Fruit fly (Drosophila melanogaster) whole organism, embryonic: ENCODE data around the gene CG10353.

ENCODE experiments used
- Ada2b ChIP-seq: fragments of 200-800 bp; sonication (Bioruptor generic); IDR thresholded peaks from 2 replicates; pipeline ENCODE4 v1.3.6; 2022; ENCODE audit warnings: missing biosample characterization, missing genetic modification characterization
- Aef1 ChIP-seq: fragments of 200-800 bp; sonication (Bioruptor generic); IDR thresholded peaks from 3 replicates; pipeline ENCODE4 v1.3.6; 2022; ENCODE audit warnings: missing biosample characterization, missing genetic modification characterization
- Antp ChIP-seq: fragments of 200-800 bp; sonication (Bioruptor generic); optimal IDR thresholded peaks from 3 replicates; lab custom pipeline; 2016; ENCODE audit warnings: missing biosample characterization, missing genetic modification characterization
- CG10366 ChIP-seq: fragments of 200-800 bp; sonication (Bioruptor generic); IDR thresholded peaks from 2 replicates; pipeline ENCODE4 v1.3.6; 2022; ENCODE audit warnings: missing biosample characterization, missing genetic modification characterization
- CG10431 ChIP-seq: fragments of 200-800 bp; sonication (Bioruptor generic); optimal IDR thresholded peaks from 3 replicates; lab custom pipeline; 2018; ENCODE audit warnings: missing biosample characterization, mild to moderate bottlenecking, missing genetic modification characterization
- CG10654 ChIP-seq: fragments of 200-800 bp; sonication (Bioruptor generic); optimal IDR thresholded peaks from 2 replicates; lab custom pipeline; 2016; ENCODE audit warnings: missing biosample characterization, missing genetic modification characterization
- CG11247 ChIP-seq: fragments of 200-800 bp; sonication (Bioruptor generic); IDR thresholded peaks from 2 replicates; pipeline ENCODE4 v1.3.6; 2022; ENCODE audit warnings: missing biosample characterization, missing genetic modification characterization
- CG14667 ChIP-seq: fragments of 200-800 bp; sonication (Bioruptor generic); IDR thresholded peaks from 2 replicates; pipeline ENCODE4 v1.3.6; 2022; ENCODE audit warnings: missing biosample characterization, missing genetic modification characterization
- CG15269 ChIP-seq: fragments of 200-800 bp; sonication (Bioruptor generic); optimal IDR thresholded peaks from 2 replicates; lab custom pipeline; 2018; ENCODE audit warnings: missing biosample characterization, mild to moderate bottlenecking, missing genetic modification characterization, moderate library complexity
- CG15514 ChIP-seq: fragments of 200-800 bp; sonication (Bioruptor generic); optimal IDR thresholded peaks from 3 replicates; lab custom pipeline; 2017; ENCODE audit warnings: missing biosample characterization, missing genetic modification characterization, mild to moderate bottlenecking, moderate library complexity, missing genetic modification reagents
- CG30020 ChIP-seq: fragments of 200-800 bp; optimal IDR thresholded peaks from 2 replicates; lab custom pipeline; 2019; ENCODE audit warnings: missing biosample characterization, mild to moderate bottlenecking, missing genetic modification characterization, moderate library complexity
- CG3163 ChIP-seq: fragments of 200-800 bp; sonication (Bioruptor generic); optimal IDR thresholded peaks from 3 replicates; lab custom pipeline; 2016; ENCODE audit warnings: missing biosample characterization, missing genetic modification characterization
- CG34422 ChIP-seq: fragments of 200-800 bp; sonication (Bioruptor generic); IDR thresholded peaks from 3 replicates; pipeline ENCODE4 v1.3.6; 2022; ENCODE audit warnings: missing biosample characterization, missing genetic modification characterization
- CG4328 ChIP-seq: fragments of 200-800 bp; sonication (Bioruptor generic); optimal IDR thresholded peaks from 3 replicates; lab custom pipeline; 2017; ENCODE audit warnings: missing biosample characterization, missing genetic modification reagents, missing genetic modification characterization
- CG6854 ChIP-seq: fragments of 200-800 bp; sonication (Bioruptor generic); optimal IDR thresholded peaks from 3 replicates; lab custom pipeline; 2017; ENCODE audit warnings: missing biosample characterization, mild to moderate bottlenecking, missing genetic modification characterization
- CG7556 ChIP-seq: fragments of 200-800 bp; sonication (Bioruptor generic); optimal IDR thresholded peaks from 2 replicates; lab custom pipeline; 2017; ENCODE audit warnings: missing biosample characterization, mild to moderate bottlenecking, missing genetic modification characterization
- CG7963 ChIP-seq: fragments of 200-800 bp; sonication (Bioruptor generic); IDR thresholded peaks from 3 replicates; pipeline ENCODE4 v1.3.6; 2022; ENCODE audit warnings: missing biosample characterization, missing genetic modification characterization; ENCODE audit not compliant: partially characterized antibody
- CkIIα-i1 ChIP-seq: fragments of 200-800 bp; sonication (Bioruptor generic); IDR thresholded peaks from 2 replicates; pipeline ENCODE4 v1.3.6; 2022; ENCODE audit warnings: missing biosample characterization, missing genetic modification characterization
- CoRest ChIP-seq: fragments of 200-800 bp; sonication (Bioruptor generic); optimal IDR thresholded peaks from 3 replicates; lab custom pipeline; 2018; ENCODE audit warnings: missing biosample characterization, mild to moderate bottlenecking, missing genetic modification characterization, moderate library complexity
- D ChIP-seq, 2 experiments: fragments of 200-800 bp in 1 of 2; fragments of >200 bp in 1 of 2; sonication (Bioruptor generic) in 1 of 2; optimal IDR thresholded peaks; 2 replicates in 1 of 2; 3 replicates in 1 of 2; lab custom pipeline; 2017; ENCODE audit warnings: mild to moderate bottlenecking in 1 of 2, missing biosample characterization in 1 of 2, missing genetic modification characterization in 1 of 2, missing genetic modification reagents in 1 of 2
- Dbx ChIP-seq: fragments of 200-800 bp; sonication (Bioruptor generic); IDR thresholded peaks from 3 replicates; pipeline ENCODE4 v1.3.6; 2022; ENCODE audit warnings: missing biosample characterization, missing genetic modification characterization
- Deaf1 ChIP-seq: fragments of 200-800 bp; optimal IDR thresholded peaks from 3 replicates; lab custom pipeline; 2019; ENCODE audit warnings: missing biosample characterization, mild to moderate bottlenecking, missing genetic modification characterization, moderate library complexity
- Ets65A ChIP-seq: fragments of 200-800 bp; sonication (Bioruptor generic); peaks from one replicate; lab custom pipeline; 2016; ENCODE audit warnings: missing biosample characterization, missing genetic modification characterization
- HmgZ ChIP-seq: fragments of 200-800 bp; sonication (Bioruptor generic); optimal IDR thresholded peaks from 2 replicates; lab custom pipeline; 2018; ENCODE audit warnings: missing biosample characterization, mild to moderate bottlenecking, missing genetic modification characterization
- Hr78 ChIP-seq, 2 experiments: fragments of 200-800 bp in 1 of 2; fragments of >200 bp in 1 of 2; sonication (Bioruptor generic) in 1 of 2; optimal IDR thresholded peaks; 2 replicates each; lab custom pipeline; 2017 to 2019; ENCODE audit warnings: missing biosample characterization in 2 of 2, missing genetic modification characterization in 2 of 2, mild to moderate bottlenecking in 1 of 2, moderate library complexity in 1 of 2
- Med ChIP-seq: fragments of 200-800 bp; sonication (Bioruptor generic); peaks from one replicate; lab custom pipeline; 2016; ENCODE audit warnings: missing biosample characterization, missing genetic modification characterization, mild to moderate bottlenecking, inconsistent platforms, moderate library complexity
- Nf-YB ChIP-seq: fragments of 200-800 bp; sonication (Bioruptor generic); optimal IDR thresholded peaks from 3 replicates; lab custom pipeline; 2019; ENCODE audit warnings: missing biosample characterization, mild to moderate bottlenecking, missing genetic modification characterization, moderate library complexity
- Oli ChIP-seq: fragments of 200-800 bp; sonication (Bioruptor generic); optimal IDR thresholded peaks from 2 replicates; lab custom pipeline; 2018; ENCODE audit warnings: missing biosample characterization, mild to moderate bottlenecking, missing genetic modification characterization, moderate library complexity
- Rfx ChIP-seq: fragments of 200-800 bp; sonication (Bioruptor generic); IDR thresholded peaks from 2 replicates; pipeline ENCODE4 v1.3.6; 2022; ENCODE audit warnings: missing biosample characterization, missing genetic modification characterization
- Sox100B ChIP-seq: fragments of 200-800 bp; sonication (Bioruptor generic); optimal IDR thresholded peaks from 3 replicates; lab custom pipeline; 2018; ENCODE audit warnings: missing biosample characterization, mild to moderate bottlenecking, missing genetic modification characterization
- ac ChIP-seq: fragments of 200-800 bp; sonication (Bioruptor generic); optimal IDR thresholded peaks from 3 replicates; lab custom pipeline; 2017; ENCODE audit warnings: missing biosample characterization, mild to moderate bottlenecking, missing genetic modification characterization
- aop ChIP-seq: fragments of 200-800 bp; sonication (Bioruptor generic); IDR thresholded peaks from 2 replicates; pipeline ENCODE4 v1.3.6; 2022; ENCODE audit warnings: missing biosample characterization, missing genetic modification characterization
- cad ChIP-seq: fragments of >200 bp; optimal IDR thresholded peaks from 2 replicates; lab custom pipeline; 2017; ENCODE audit warnings: missing biosample characterization, missing genetic modification characterization
- cg ChIP-seq: fragments of 200-800 bp; sonication (Bioruptor generic); optimal IDR thresholded peaks from 3 replicates; lab custom pipeline; 2019; ENCODE audit warnings: missing biosample characterization, mild to moderate bottlenecking, missing genetic modification characterization, moderate library complexity
- corto ChIP-seq: fragments of 200-800 bp; sonication (Bioruptor generic); optimal IDR thresholded peaks from 2 replicates; lab custom pipeline; 2016; ENCODE audit warnings: missing biosample characterization, mild to moderate bottlenecking, missing genetic modification characterization, moderate library complexity
- dan ChIP-seq: fragments of 200-800 bp; sonication (Bioruptor generic); IDR thresholded peaks from 2 replicates; pipeline ENCODE4 v1.3.6; 2022; ENCODE audit warnings: missing biosample characterization, missing genetic modification characterization
- dati ChIP-seq: fragments of 200-800 bp; sonication (Bioruptor generic); IDR thresholded peaks from 2 replicates; pipeline ENCODE4 v1.3.6; 2022; ENCODE audit warnings: missing biosample characterization, missing genetic modification characterization
- lola ChIP-seq, 3 experiments: fragments of >200 bp in 2 of 3; fragments of 200-800 bp in 1 of 3; sonication (Bioruptor generic) in 1 of 3; optimal IDR thresholded peaks; 2 replicates each; lab custom pipeline; 2017 to 2019; ENCODE audit warnings: missing biosample characterization in 3 of 3, missing genetic modification characterization in 3 of 3, mild to moderate bottlenecking in 1 of 3, moderate library complexity in 1 of 3
- luna ChIP-seq: fragments of 200-800 bp; sonication (Bioruptor generic); optimal IDR thresholded peaks from 2 replicates; lab custom pipeline; 2016; ENCODE audit warnings: missing biosample characterization, missing genetic modification characterization
- odd ChIP-seq: fragments of 200-800 bp; sonication (Bioruptor generic); optimal IDR thresholded peaks from 2 replicates; lab custom pipeline; 2017; ENCODE audit warnings: missing biosample characterization, mild to moderate bottlenecking, missing genetic modification characterization
- pros ChIP-seq: fragments of 200-800 bp; sonication (Bioruptor generic); optimal IDR thresholded peaks from 3 replicates; lab custom pipeline; 2019; ENCODE audit warnings: missing biosample characterization, mild to moderate bottlenecking, missing genetic modification characterization, moderate library complexity
- psq ChIP-seq: fragments of 200-800 bp; sonication (Bioruptor generic); optimal IDR thresholded peaks from 2 replicates; lab custom pipeline; 2017; ENCODE audit warnings: missing biosample characterization, missing genetic modification characterization
- pum ChIP-seq: fragments of 200-800 bp; sonication (Bioruptor generic); optimal IDR thresholded peaks from 2 replicates; lab custom pipeline; 2016; ENCODE audit warnings: missing biosample characterization, missing genetic modification characterization
- stwl ChIP-seq: fragments of 200-800 bp; sonication (Bioruptor generic); optimal IDR thresholded peaks from 3 replicates; lab custom pipeline; 2018; ENCODE audit warnings: missing biosample characterization, mild to moderate bottlenecking, missing genetic modification characterization, moderate library complexity
- twi ChIP-seq: fragments of 200-800 bp; optimal IDR thresholded peaks from 2 replicates; lab custom pipeline; 2019; ENCODE audit warnings: missing biosample characterization, mild to moderate bottlenecking, missing genetic modification characterization, moderate library complexity
- wek ChIP-seq: fragments of 200-800 bp; sonication (Bioruptor generic); optimal IDR thresholded peaks from 3 replicates; lab custom pipeline; 2018; ENCODE audit warnings: missing biosample characterization, mild to moderate bottlenecking, missing genetic modification characterization, moderate library complexity
- wor ChIP-seq: fragments of 200-800 bp; sonication (Bioruptor generic); IDR thresholded peaks from 2 replicates; pipeline ENCODE4 v1.3.6; 2022; ENCODE audit warnings: missing biosample characterization, missing genetic modification characterization
- zen ChIP-seq: fragments of 200-800 bp; sonication (Bioruptor generic); optimal IDR thresholded peaks from 3 replicates; lab custom pipeline; 2018; ENCODE audit warnings: missing biosample characterization, mild to moderate bottlenecking, missing genetic modification characterization, moderate library complexity
- zen2 ChIP-seq: fragments of 200-800 bp; sonication (Bioruptor generic); IDR thresholded peaks from 3 replicates; pipeline ENCODE4 v1.3.6; 2022; ENCODE audit warnings: missing biosample characterization, missing genetic modification characterization; ENCODE audit not compliant: partially characterized antibody
- zfh2 ChIP-seq: fragments of 200-800 bp; sonication (Bioruptor generic); optimal IDR thresholded peaks from 2 replicates; lab custom pipeline; 2016; ENCODE audit warnings: missing biosample characterization, missing genetic modification characterization

Gene CG10353

dm6 chrX:11885356-11885755, 1.6 kb downstream of the CG10353 start (continued):
- peak; percentile 46 for TF ChIP-seq CG4328 (GFP tag; lab: Kevin White, UChicago)
- no peak for TF ChIP-seq CG3163 (GFP tag; lab: Kevin White, UChicago)
- no peak for TF ChIP-seq dan (GFP tag; lab: Robert Waterston, UW)
- TF ChIP-seq CG10366 (GFP tag; lab: Robert Waterston, UW), result peak; percentile 32; the same call in 1 of the 2 replicates
- peak; percentile 30 for TF ChIP-seq odd (GFP tag; lab: Kevin White, UChicago)
- TF ChIP-seq CG14667 (GFP tag; lab: Robert Waterston, UW), result no peak
- TF ChIP-seq Ets65A, result no peak
- no peak for TF ChIP-seq pros (GFP tag; lab: Kevin White, UChicago)
- no peak for TF ChIP-seq CG11247
- peak; percentile 44; the same call in 1 of the 3 replicates for TF ChIP-seq Dbx (GFP tag; lab: Robert Waterston, UW)
- no peak for TF ChIP-seq aop
- TF ChIP-seq Ada2b (GFP tag; lab: Robert Waterston, UW), result peak; percentile 26; the same call in 1 of the 2 replicates
- TF ChIP-seq Hr78 (GFP tag; optimal IDR thresholded peaks at IDR 0.05; lab: Kevin White, UChicago), result no peak
- TF ChIP-seq HmgZ (tag; lab: Kevin White, UChicago), result no peak
- TF ChIP-seq wor, result no peak
- TF ChIP-seq zen, result no peak
- no peak for TF ChIP-seq pum (GFP tag; lab: Kevin White, UChicago)
- TF ChIP-seq Deaf1 (tag; lab: Kevin White, UChicago), result peak; percentile 39
- TF ChIP-seq Sox100B (GFP tag; lab: Kevin White, UChicago), result peak; percentile 51
- TF ChIP-seq CG7556 (GFP tag; lab: Kevin White, UChicago), result peak; percentile 53
- peak; percentile 73 for TF ChIP-seq Med (GFP tag; lab: Kevin White, UChicago)
- TF ChIP-seq zfh2 (GFP tag; lab: Kevin White, UChicago), result peak; percentile 17
- peak; percentile 24 for TF ChIP-seq CG6854
- TF ChIP-seq cg (GFP tag; lab: Kevin White, UChicago), result no peak
- TF ChIP-seq stwl, result no peak
- TF ChIP-seq CG10431 (GFP tag; lab: Kevin White, UChicago), result no peak
- no peak for TF ChIP-seq psq (GFP tag; lab: Kevin White, UChicago)
- TF ChIP-seq corto (GFP tag; lab: Kevin White, UChicago), result no peak
- no peak for TF ChIP-seq wek (GFP tag; lab: Kevin White, UChicago)
- TF ChIP-seq CG30020, result no peak
- TF ChIP-seq twi (tag; lab: Kevin White, UChicago), result no peak
- TF ChIP-seq Rfx (GFP tag; lab: Robert Waterston, UW), result peak; percentile 58
- no peak for TF ChIP-seq lola (GFP tag; optimal IDR thresholded peaks at IDR 0.05; lab: Kevin White, UChicago)
- peak; percentile 78 for TF ChIP-seq CG15269 (tag; lab: Kevin White, UChicago)
- no peak for TF ChIP-seq CkIIα-i1 (GFP tag; lab: Robert Waterston, UW)
- no peak for TF ChIP-seq CG34422
- TF ChIP-seq CG7963 (GFP tag; lab: Robert Waterston, UW), result no peak
- no peak for TF ChIP-seq cad (GFP tag; lab: Kevin White, UChicago)
- no peak for TF ChIP-seq CG10654 (GFP tag; lab: Kevin White, UChicago)
- no peak for TF ChIP-seq Antp (GFP tag; lab: Kevin White, UChicago)
- TF ChIP-seq zen2, result no peak
- TF ChIP-seq ac, result no peak
- peak; percentile 39; the same call in 1 of the 3 replicates for TF ChIP-seq Aef1
- TF ChIP-seq CoRest (tag; lab: Kevin White, UChicago), result peak; percentile 54
- TF ChIP-seq D (optimal IDR thresholded peaks at IDR 0.05; lab: Kevin White, UChicago), result no peak
- TF ChIP-seq D (GFP tag; optimal IDR thresholded peaks at IDR 0.05; lab: Kevin White, UChicago), result no peak
- peak; percentile 45 for TF ChIP-seq CG15514
- no peak for TF ChIP-seq luna (GFP tag; lab: Kevin White, UChicago)
- no peak for TF ChIP-seq Nf-YB (GFP tag; lab: Kevin White, UChicago)
- peak; percentile 60 for TF ChIP-seq Oli (tag; lab: Kevin White, UChicago)
- TF ChIP-seq dati, result no peak
